Fruit fly (Drosophila melanogaster) whole organism, pupa: ENCODE measurements around the gene CG11504.

Experiments used
- EcR ChIP-seq: fragments of 200-800 bp; sonication (Bioruptor generic); optimal IDR thresholded peaks from 3 replicates; lab custom pipeline; 2019; ENCODE audit warnings: missing biosample characterization, missing genetic modification characterization, mild to moderate bottlenecking, moderate library complexity, missing genetic modification reagents
- Pif1A ChIP-seq: fragments of 200-800 bp; sonication (Bioruptor generic); optimal IDR thresholded peaks from 3 replicates; lab custom pipeline; 2016; ENCODE audit warnings: missing biosample characterization, missing genetic modification characterization
- Pif1B ChIP-seq: fragments of 200-800 bp; sonication (Bioruptor generic); optimal IDR thresholded peaks from 3 replicates; lab custom pipeline; 2016; ENCODE audit warnings: missing biosample characterization, missing genetic modification characterization

dm6 chr3R:30014480-30014879, 16.8 kb downstream of the CG11504 start:
- TF ChIP-seq EcR (GFP tag; lab: Kevin White, UChicago) (no peak), Pif1B (GFP tag; lab: Kevin White, UChicago) (no peak), Pif1A (no peak)
